Fruit fly (Drosophila melanogaster) whole organism, prepupa: Measurements from ENCODE around the gene kek5.

Source experiments
- CG10631 ChIP-seq: fragments of 200-800 bp; sonication (Bioruptor generic); optimal IDR thresholded peaks from 2 replicates; lab custom pipeline; 2016; ENCODE audit warnings: missing biosample characterization, missing genetic modification characterization
- CG10669 ChIP-seq: fragments of 200-800 bp; sonication (Bioruptor generic); optimal IDR thresholded peaks from 3 replicates; lab custom pipeline; 2018; ENCODE audit warnings: missing biosample characterization, mild to moderate bottlenecking, missing genetic modification characterization, moderate library complexity
- CG15336 ChIP-seq: fragments of 200-800 bp; sonication (Bioruptor generic); IDR thresholded peaks from 2 replicates; pipeline ENCODE4 v1.3.6; 2022; ENCODE audit warnings: missing biosample characterization, missing genetic modification characterization
- CG1621 ChIP-seq: fragments of 200-800 bp; sonication (Bioruptor generic); optimal IDR thresholded peaks from 3 replicates; lab custom pipeline; 2018; ENCODE audit warnings: missing biosample characterization, mild to moderate bottlenecking, missing genetic modification characterization
- CG16779 ChIP-seq: fragments of 200-800 bp; sonication (Bioruptor generic); optimal IDR thresholded peaks from 3 replicates; lab custom pipeline; 2017; ENCODE audit warnings: missing biosample characterization, mild to moderate bottlenecking, missing genetic modification characterization
- CG3032 ChIP-seq: fragments of 200-800 bp; optimal IDR thresholded peaks from 2 replicates; lab custom pipeline; 2019; ENCODE audit warnings: missing biosample characterization, mild to moderate bottlenecking, missing genetic modification characterization, moderate library complexity
- CG31627 ChIP-seq: fragments of 200-800 bp; sonication (Bioruptor generic); optimal IDR thresholded peaks from 3 replicates; lab custom pipeline; 2016; ENCODE audit warnings: missing biosample characterization, missing genetic modification characterization
- CG4318 ChIP-seq: fragments of 200-800 bp; sonication (Bioruptor generic); optimal IDR thresholded peaks from 3 replicates; lab custom pipeline; 2017; ENCODE audit warnings: missing biosample characterization, mild to moderate bottlenecking, missing genetic modification characterization
- CG6163 ChIP-seq: fragments of 200-800 bp; sonication (Bioruptor generic); IDR thresholded peaks from 3 replicates; pipeline ENCODE4 v1.3.6; 2022; ENCODE audit warnings: missing biosample characterization, missing genetic modification characterization
- CG6792 ChIP-seq: fragments of 200-800 bp; sonication (Bioruptor generic); optimal IDR thresholded peaks from 3 replicates; lab custom pipeline; 2016; ENCODE audit warnings: missing biosample characterization, missing genetic modification characterization
- CG6854 ChIP-seq: fragments of 200-800 bp; sonication (Bioruptor generic); optimal IDR thresholded peaks from 2 replicates; lab custom pipeline; 2017; ENCODE audit warnings: missing biosample characterization, mild to moderate bottlenecking, missing genetic modification characterization
- CG8119 ChIP-seq: fragments of 200-800 bp; sonication (Bioruptor generic); IDR thresholded peaks from 3 replicates; pipeline ENCODE4 v1.3.6; 2022; ENCODE audit warnings: missing biosample characterization, missing genetic modification characterization
- CG8319 ChIP-seq: fragments of 200-800 bp; sonication (Bioruptor generic); optimal IDR thresholded peaks from 3 replicates; lab custom pipeline; 2016; ENCODE audit warnings: missing biosample characterization, missing genetic modification characterization
- CG9139 ChIP-seq: fragments of 200-800 bp; sonication (Bioruptor generic); optimal IDR thresholded peaks from 3 replicates; lab custom pipeline; 2017; ENCODE audit warnings: missing biosample characterization, mild to moderate bottlenecking, missing genetic modification characterization
- Eip78C ChIP-seq: fragments of 200-800 bp; sonication (Bioruptor generic); peaks from one replicate; lab custom pipeline; 2016; ENCODE audit warnings: missing biosample characterization, missing genetic modification characterization
- Ets21C ChIP-seq: fragments of 200-800 bp; sonication (Bioruptor generic); optimal IDR thresholded peaks from 3 replicates; lab custom pipeline; 2016; ENCODE audit warnings: missing biosample characterization, missing genetic modification characterization
- Ets96B ChIP-seq: fragments of 200-800 bp; optimal IDR thresholded peaks from 2 replicates; lab custom pipeline; 2019; ENCODE audit warnings: missing biosample characterization, mild to moderate bottlenecking, missing genetic modification characterization, moderate library complexity
- Hr38 ChIP-seq: sonication (Bioruptor generic); optimal IDR thresholded peaks from 2 replicates; lab custom pipeline; 2016; ENCODE audit warnings: missing biosample characterization, missing genetic modification characterization
- Lpt ChIP-seq: fragments of 200-800 bp; sonication (Bioruptor generic); optimal IDR thresholded peaks from 3 replicates; lab custom pipeline; 2016; ENCODE audit warnings: missing biosample characterization, missing genetic modification characterization
- Sox14 ChIP-seq: fragments of 200-800 bp; sonication (Bioruptor generic); optimal IDR thresholded peaks from 3 replicates; lab custom pipeline; 2016; ENCODE audit warnings: missing biosample characterization, missing genetic modification characterization
- achi ChIP-seq: fragments of 200-800 bp; sonication (Bioruptor generic); optimal IDR thresholded peaks from 3 replicates; lab custom pipeline; 2016; ENCODE audit warnings: missing biosample characterization, missing genetic modification characterization
- acj6 ChIP-seq: fragments of 200-800 bp; sonication (Bioruptor generic); optimal IDR thresholded peaks from 3 replicates; lab custom pipeline; 2016; ENCODE audit warnings: missing biosample characterization, missing genetic modification characterization
- cyc ChIP-seq: fragments of 200-800 bp; sonication (Bioruptor generic); optimal IDR thresholded peaks from 3 replicates; lab custom pipeline; 2016; ENCODE audit warnings: missing biosample characterization, missing genetic modification characterization
- dsx ChIP-seq: fragments of 200-800 bp; optimal IDR thresholded peaks from 3 replicates; lab custom pipeline; 2019; ENCODE audit warnings: missing biosample characterization, mild to moderate bottlenecking, missing genetic modification characterization, moderate library complexity; ENCODE audit not compliant: poor library complexity, severe bottlenecking
- eg ChIP-seq: fragments of 200-800 bp; sonication (Bioruptor generic); IDR thresholded peaks from 3 replicates; pipeline ENCODE4 v1.3.6; 2022; ENCODE audit warnings: missing biosample characterization, missing genetic modification characterization
- esn ChIP-seq: fragments of 200-800 bp; sonication (Bioruptor generic); optimal IDR thresholded peaks from 2 replicates; lab custom pipeline; 2016; ENCODE audit warnings: missing biosample characterization, mild to moderate bottlenecking, missing genetic modification characterization, moderate library complexity
- fd59A ChIP-seq: fragments of 200-800 bp; sonication (Bioruptor generic); optimal IDR thresholded peaks from 2 replicates; lab custom pipeline; 2017; ENCODE audit warnings: missing biosample characterization, mild to moderate bottlenecking, missing genetic modification characterization, missing genetic modification reagents
- fd85E ChIP-seq: fragments of 200-800 bp; sonication (Bioruptor generic); optimal IDR thresholded peaks from 3 replicates; lab custom pipeline; 2016; ENCODE audit warnings: missing biosample characterization, missing genetic modification characterization
- fkh ChIP-seq: fragments of 200-800 bp; sonication (Bioruptor generic); optimal IDR thresholded peaks from 3 replicates; lab custom pipeline; 2017; ENCODE audit warnings: missing biosample characterization, mild to moderate bottlenecking, missing genetic modification characterization, moderate library complexity
- lz ChIP-seq: fragments of 200-800 bp; sonication (Bioruptor generic); optimal IDR thresholded peaks from 3 replicates; lab custom pipeline; 2016; ENCODE audit warnings: missing biosample characterization, missing genetic modification characterization
- salr ChIP-seq, 2 experiments: fragments of 200-800 bp; sonication (Bioruptor generic); optimal IDR thresholded peaks; 3 replicates each; lab custom pipeline; 2016 to 2018; ENCODE audit warnings: missing biosample characterization in 2 of 2, missing genetic modification characterization in 2 of 2, mild to moderate bottlenecking in 1 of 2
- spab ChIP-seq: fragments of 200-800 bp; sonication (Bioruptor generic); optimal IDR thresholded peaks from 2 replicates; lab custom pipeline; 2017; ENCODE audit warnings: missing biosample characterization, mild to moderate bottlenecking, missing genetic modification characterization, missing genetic modification reagents
- ss ChIP-seq, 2 experiments: fragments of 200-800 bp; sonication (Bioruptor generic); optimal IDR thresholded peaks; 2 replicates in 1 of 2; 3 replicates in 1 of 2; lab custom pipeline; 2017 to 2018; ENCODE audit warnings: mild to moderate bottlenecking in 2 of 2, missing biosample characterization in 2 of 2, missing genetic modification characterization in 2 of 2, moderate library complexity in 1 of 2
- topi ChIP-seq: fragments of 200-800 bp; sonication (Bioruptor generic); optimal IDR thresholded peaks from 3 replicates; lab custom pipeline; 2016; ENCODE audit warnings: missing biosample characterization, missing genetic modification characterization

The kek5 gene

DNA sequence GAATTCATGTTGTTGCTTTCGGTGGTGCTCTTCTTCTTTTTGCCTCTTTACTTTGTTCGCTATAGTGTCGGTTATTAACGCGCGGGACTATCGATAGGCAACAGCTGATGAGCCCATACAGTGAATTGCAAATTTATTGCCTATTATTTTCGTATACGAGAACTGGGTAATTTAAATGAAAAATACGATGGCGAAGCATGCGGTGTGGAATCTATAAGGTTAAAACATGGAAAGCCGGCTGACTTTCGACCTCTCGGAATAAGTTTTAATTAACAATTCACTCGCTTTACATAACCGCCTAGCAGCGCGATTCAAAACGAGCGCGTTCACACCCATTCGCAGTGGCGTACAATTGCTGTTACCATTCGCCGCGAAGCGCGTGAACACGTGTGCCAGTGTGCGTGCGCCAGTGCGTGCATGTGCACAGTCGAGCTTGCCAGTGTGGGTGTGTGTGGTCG is 126.9 kb downstream of the kek5 start, which contains the start of the genes Naa15-16 and mRpS14:
Gene Naa15-16 (plus strand): TSS at position 116 of the 458 bp plus-strand sequence.
Gene mRpS14 (minus strand): TSS at position 370 of the 458 bp plus-strand sequence.
- TF ChIP-seq CG4318 (GFP tag; lab: Kevin White, UChicago) (no peak), CG8319 (GFP tag; lab: Kevin White, UChicago) (no peak), dsx (GFP tag; lab: Kevin White, UChicago) (peak; percentile 74), Sox14 (GFP tag; lab: Kevin White, UChicago) (peak; percentile 45)

DNA sequence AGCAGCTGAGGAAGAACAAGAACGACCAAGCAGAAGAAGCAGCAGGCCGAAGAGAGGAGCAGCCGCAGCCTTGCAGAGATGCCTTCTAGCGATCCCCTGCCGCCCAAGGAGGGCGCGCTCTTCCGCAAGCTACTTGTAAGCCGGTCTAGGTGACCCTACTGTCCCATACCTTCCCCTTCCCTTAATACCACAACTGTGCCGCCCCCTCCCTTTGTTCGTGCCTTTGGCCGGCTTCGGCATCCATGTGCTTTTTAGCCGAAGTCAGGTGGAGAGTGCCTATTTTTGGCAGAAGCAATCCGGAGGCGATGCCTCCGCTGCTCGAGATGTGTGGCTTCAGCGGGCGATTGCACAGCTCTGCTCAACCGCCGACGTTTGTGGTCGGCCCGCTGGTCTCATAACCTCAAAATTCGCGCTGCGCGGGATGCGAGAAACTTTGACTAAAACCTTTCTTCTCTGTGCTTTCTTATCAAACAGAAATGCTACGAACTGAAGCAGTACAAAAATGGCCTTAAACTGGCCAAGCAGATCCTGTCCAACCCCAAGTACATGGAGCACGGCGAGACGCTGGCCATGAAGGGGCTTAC is 127.7 kb downstream of the kek5 start:
- TF ChIP-seq CG6792 (GFP tag; lab: Kevin White, UChicago) (no peak), acj6 (GFP tag; lab: Kevin White, UChicago) (no peak), Hr38 (GFP tag; lab: Kevin White, UChicago) (no peak), Lpt (GFP tag; lab: Kevin White, UChicago) (no peak), achi (GFP tag; lab: Kevin White, UChicago) (no peak)

DNA sequence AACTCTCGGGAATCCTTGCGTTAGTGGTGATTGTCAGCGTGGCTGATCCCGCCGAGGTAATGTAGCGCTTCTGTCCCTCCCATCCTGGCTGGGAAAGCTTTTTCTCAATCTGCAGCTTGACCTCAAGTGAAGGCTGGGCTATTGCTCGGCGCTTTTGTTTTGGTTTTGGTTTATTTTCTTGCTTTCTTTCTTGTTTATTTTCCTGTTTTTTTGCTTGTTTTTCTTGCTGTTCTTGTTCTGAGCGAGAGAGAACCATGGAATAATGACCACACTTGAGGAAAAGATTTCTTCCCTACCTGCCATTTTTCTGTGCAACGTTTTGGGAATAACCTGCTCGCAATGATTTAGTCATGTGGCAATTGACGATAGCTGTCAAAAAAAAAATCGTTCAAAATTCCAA is 132.1 kb downstream of the kek5 start:
- peak; percentile 73 for TF ChIP-seq Ets96B (tag; lab: Kevin White, UChicago)
- peak; percentile 31 for TF ChIP-seq fd59A (GFP tag; lab: Kevin White, UChicago)
- TF ChIP-seq CG6163 (GFP tag; lab: Robert Waterston, UW): peak; percentile 79; the same call in 2 of the 3 replicates
- TF ChIP-seq CG6854: peak; percentile 37
- TF ChIP-seq Ets21C: no peak
- TF ChIP-seq CG10669 (GFP tag; lab: Kevin White, UChicago): no peak
- TF ChIP-seq dsx (GFP tag; lab: Kevin White, UChicago): peak; percentile 66
- TF ChIP-seq eg: peak; percentile 53; the same call in 2 of the 3 replicates
- TF ChIP-seq CG9139 (GFP tag; lab: Kevin White, UChicago): peak; percentile 87
- TF ChIP-seq Lpt (GFP tag; lab: Kevin White, UChicago): no peak
- TF ChIP-seq CG4318 (GFP tag; lab: Kevin White, UChicago): no peak
- TF ChIP-seq CG8119: peak; percentile 56
- peak; percentile 37 for TF ChIP-seq CG15336
- TF ChIP-seq CG1621 (tag; lab: Kevin White, UChicago): peak; percentile 76
- TF ChIP-seq spab (GFP tag; lab: Kevin White, UChicago): no peak
- TF ChIP-seq Eip78C: no peak
- TF ChIP-seq CG3032: peak; percentile 68
- peak in 1 of 2 experiments; percentile 53 for TF ChIP-seq salr (GFP tag; optimal IDR thresholded peaks at IDR 0.05; lab: Kevin White, UChicago)
- TF ChIP-seq ss (GFP tag; optimal IDR thresholded peaks at IDR 0.05; lab: Kevin White, UChicago): peak; percentile 86 to 91
- TF ChIP-seq CG16779 (tag; lab: Kevin White, UChicago): peak; percentile 62
- TF ChIP-seq, all 60 proteins: peak for 14

DNA sequence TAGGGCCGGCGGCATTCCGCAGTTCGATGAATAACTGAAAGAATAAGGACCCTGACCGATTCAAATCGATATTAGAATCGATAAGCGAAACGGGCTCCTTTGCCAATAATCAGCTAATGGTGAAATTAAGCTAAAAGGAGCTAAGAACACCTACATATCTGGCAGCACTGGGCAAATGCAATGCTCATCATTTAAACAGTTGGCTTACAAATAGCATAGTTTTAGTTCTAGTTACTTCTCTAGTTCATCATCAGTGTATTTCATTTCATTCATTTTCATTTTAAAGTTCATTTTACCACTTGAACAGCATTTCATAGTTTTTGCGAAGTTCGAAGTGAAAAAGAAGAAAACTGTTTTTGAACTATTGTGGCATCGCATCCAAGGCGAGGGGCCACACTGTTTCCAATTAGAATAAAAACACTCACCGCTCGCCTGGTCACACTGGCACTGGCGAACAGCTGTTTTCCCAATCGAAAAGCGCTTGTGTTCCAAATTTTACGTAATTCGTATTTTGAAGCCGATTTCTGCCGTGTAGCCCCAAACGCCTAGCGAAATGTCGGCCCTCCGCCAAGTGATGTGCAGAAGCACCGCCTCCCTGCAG is 139.1 kb downstream of the kek5 start, which contains the start of the genes pcm and ND-18:
Gene pcm (minus strand): TSS at position 28 of the 601 bp plus-strand sequence.
Gene ND-18 (plus strand): TSS at position 438 of the 601 bp plus-strand sequence.
- 0 out of 3 replicates have a peak, but pooled peaks have one; percentile 17 for TF ChIP-seq CG6163 (GFP tag; lab: Robert Waterston, UW)
- no peak for TF ChIP-seq fd59A (GFP tag; lab: Kevin White, UChicago)

DNA sequence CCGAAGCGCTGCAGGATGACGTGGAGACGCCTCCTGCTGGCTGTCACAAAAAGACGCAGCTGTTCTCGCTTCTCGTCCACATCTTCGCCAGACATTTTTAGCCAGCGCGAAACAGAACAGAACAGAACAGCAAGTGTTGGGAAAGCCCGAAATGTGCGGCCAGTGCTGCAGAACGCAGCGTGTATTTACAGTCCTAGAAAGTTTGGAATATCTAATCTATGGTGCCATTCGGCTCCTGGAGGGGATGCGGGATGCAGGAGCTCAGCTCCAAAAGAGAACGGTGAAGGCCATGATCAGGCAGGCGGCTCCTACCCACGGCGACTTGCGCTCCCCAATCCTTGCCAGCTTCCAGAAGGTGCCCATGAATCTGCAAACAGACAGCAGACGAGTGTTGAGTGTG is 141.3 kb downstream of the kek5 start, which contains the start of gene CG12204:
Gene CG12204 (minus strand): TSS at position 117 of the 400 bp plus-strand sequence.
- no peak for TF ChIP-seq fkh (GFP tag; lab: Kevin White, UChicago)
- TF ChIP-seq spab (GFP tag; lab: Kevin White, UChicago): no peak
- TF ChIP-seq fd59A (GFP tag; lab: Kevin White, UChicago): no peak
- TF ChIP-seq esn (GFP tag; lab: Kevin White, UChicago): peak; percentile 51
- no peak for TF ChIP-seq CG8119
- TF ChIP-seq CG3032: no peak
- TF ChIP-seq ss (GFP tag; optimal IDR thresholded peaks at IDR 0.05; lab: Kevin White, UChicago): peak in 1 of 2 experiments; percentile 18
- TF ChIP-seq fd85E (GFP tag; lab: Kevin White, UChicago): no peak
- TF ChIP-seq cyc (GFP tag; lab: Kevin White, UChicago): peak; percentile 35
- peak; percentile 35 for TF ChIP-seq topi
- peak; percentile 65 for TF ChIP-seq Eip78C
- TF ChIP-seq CG31627 (GFP tag; lab: Kevin White, UChicago): peak; percentile 3
- no peak for TF ChIP-seq CG10631 (GFP tag; lab: Kevin White, UChicago)
- peak; percentile 31 for TF ChIP-seq lz
